Fruit fly (Drosophila melanogaster): ENCODE measurements around the gene mus201.
A peak's percentile ranks its signal among the peaks of the same experiment; 100 is the strongest.

Gene mus201

dm6 chr2L:8449358-8449757 lies 11.4 kb downstream of the mus201 start, which contains the start of gene Aasdh:
Gene Aasdh (minus strand): TSS chr2L:8449576.
- TF ChIP-seq CG5204 (GFP tag; optimal IDR thresholded peaks at IDR 0.05) = no peak
- no peak for TF ChIP-seq CG14711 (tag; optimal IDR thresholded peaks at IDR 0.05)
- no peak for TF ChIP-seq tj (GFP tag; optimal IDR thresholded peaks at IDR 0.05)
- TF ChIP-seq CG33017 (tag; optimal IDR thresholded peaks at IDR 0.05) = no peak
- no peak for TF ChIP-seq Mnt (GFP tag; optimal IDR thresholded peaks at IDR 0.05)

dm6 chr2L:8451497-8451896 lies 13.5 kb downstream of the mus201 start:
- TF ChIP-seq cic (GFP tag; optimal IDR thresholded peaks at IDR 0.05) (peak; percentile 41), kay (GFP tag; ENCODE audit: borderline replicate concordance) (peak; percentile 83), ovo (GFP tag; optimal IDR thresholded peaks at IDR 0.05) (no peak)

dm6 chr2L:8461782-8462453 lies 23.9 kb downstream of the mus201 start:
- TF ChIP-seq CG12768 (GFP tag; optimal IDR thresholded peaks at IDR 0.05) (no peak), toe (GFP tag; optimal IDR thresholded peaks at IDR 0.05) (no peak), CG7101 (tag; optimal IDR thresholded peaks at IDR 0.05) (peak; percentile 18), kay (GFP tag; ENCODE audit: borderline replicate concordance) (no peak), Mnt (GFP tag; optimal IDR thresholded peaks at IDR 0.05) (peak; percentile 32), Hr96 (GFP tag; optimal IDR thresholded peaks at IDR 0.05) (no peak), CG11617 (GFP tag; optimal IDR thresholded peaks at IDR 0.05) (peak; percentile 4)

dm6 chr2L:8463144-8464106 lies 25.5 kb downstream of the mus201 start, which contains the start of gene Agpat2:
Gene Agpat2 (minus strand): TSS chr2L:8463994.
- TF ChIP-seq CG12768 (GFP tag; optimal IDR thresholded peaks at IDR 0.05) (no peak), Hr96 (GFP tag; optimal IDR thresholded peaks at IDR 0.05) (no peak), CG7101 (tag; optimal IDR thresholded peaks at IDR 0.05) (no peak), toe (GFP tag; optimal IDR thresholded peaks at IDR 0.05) (no peak), Mnt (GFP tag; optimal IDR thresholded peaks at IDR 0.05) (no peak), cnc (optimal IDR thresholded peaks at IDR 0.05) (no peak), CG33017 (tag; optimal IDR thresholded peaks at IDR 0.05) (no peak), CG14711 (tag; optimal IDR thresholded peaks at IDR 0.05) (peak; percentile 30), kay (GFP tag; ENCODE audit: borderline replicate concordance) (peak; percentile 82), Crg-1 (GFP tag; optimal IDR thresholded peaks at IDR 0.05) (no peak), CG1620 (GFP tag; optimal IDR thresholded peaks at IDR 0.05) (no peak), CG11617 (GFP tag; optimal IDR thresholded peaks at IDR 0.05) (no peak), ovo (GFP tag; optimal IDR thresholded peaks at IDR 0.05) (no peak), pad (GFP tag; optimal IDR thresholded peaks at IDR 0.05) (no peak), Clk (GFP tag; optimal IDR thresholded peaks at IDR 0.05) (no peak), cic (GFP tag; optimal IDR thresholded peaks at IDR 0.05) (peak; percentile 65), CG5204 (GFP tag; optimal IDR thresholded peaks at IDR 0.05) (no peak), tj (GFP tag; optimal IDR thresholded peaks at IDR 0.05) (no peak), CG7045 (GFP tag; optimal IDR thresholded peaks at IDR 0.05) (no peak), bab1 (GFP tag; optimal IDR thresholded peaks at IDR 0.05) (no peak)

dm6 chr2L:8464107-8464582 lies 26.2 kb downstream of the mus201 start, which contains the start of gene prg:
Gene prg (plus strand): TSS chr2L:8464488.
- TF ChIP-seq CG33017 (tag; optimal IDR thresholded peaks at IDR 0.05) (peak; percentile 58), CG12768 (GFP tag; optimal IDR thresholded peaks at IDR 0.05) (peak; percentile 67), Mnt (GFP tag; optimal IDR thresholded peaks at IDR 0.05) (peak; percentile 21), toe (GFP tag; optimal IDR thresholded peaks at IDR 0.05) (peak; percentile 76), CG7101 (tag; optimal IDR thresholded peaks at IDR 0.05) (peak; percentile 64), CG1620 (GFP tag; optimal IDR thresholded peaks at IDR 0.05) (peak; percentile 41), cnc (optimal IDR thresholded peaks at IDR 0.05) (no peak), Hr96 (GFP tag; optimal IDR thresholded peaks at IDR 0.05) (peak; percentile 68), CG11617 (GFP tag; optimal IDR thresholded peaks at IDR 0.05) (peak; percentile 71), tj (GFP tag; optimal IDR thresholded peaks at IDR 0.05) (peak; percentile 29), CG14711 (tag; optimal IDR thresholded peaks at IDR 0.05) (peak; percentile 56), bab1 (GFP tag; optimal IDR thresholded peaks at IDR 0.05) (peak; percentile 75), ovo (GFP tag; optimal IDR thresholded peaks at IDR 0.05) (no peak), Crg-1 (GFP tag; optimal IDR thresholded peaks at IDR 0.05) (no peak), CG5204 (GFP tag; optimal IDR thresholded peaks at IDR 0.05) (no peak), CG7045 (GFP tag; optimal IDR thresholded peaks at IDR 0.05) (peak; percentile 76), cic (GFP tag; optimal IDR thresholded peaks at IDR 0.05) (peak; percentile 49), kay (GFP tag; ENCODE audit: borderline replicate concordance) (peak; percentile 93), pad (GFP tag; optimal IDR thresholded peaks at IDR 0.05) (peak; percentile 37), Clk (GFP tag; optimal IDR thresholded peaks at IDR 0.05) (peak; percentile 38)

dm6 chr2L:8466643-8467042 lies 28.7 kb downstream of the mus201 start, which contains the start of gene dachs:
Gene dachs (plus strand): TSS chr2L:8466817.
- TF ChIP-seq ovo (GFP tag; optimal IDR thresholded peaks at IDR 0.05) = no peak
- no peak for TF ChIP-seq cnc (optimal IDR thresholded peaks at IDR 0.05)
- TF ChIP-seq toe (GFP tag; optimal IDR thresholded peaks at IDR 0.05) = no peak
- TF ChIP-seq CG33017 (tag; optimal IDR thresholded peaks at IDR 0.05) = no peak
- no peak for TF ChIP-seq CG7045 (GFP tag; optimal IDR thresholded peaks at IDR 0.05)
- TF ChIP-seq pad (GFP tag; optimal IDR thresholded peaks at IDR 0.05) = no peak
- no peak for TF ChIP-seq CG11617 (GFP tag; optimal IDR thresholded peaks at IDR 0.05)
- no peak for TF ChIP-seq Clk (GFP tag; optimal IDR thresholded peaks at IDR 0.05)
- no peak for TF ChIP-seq CG14711 (tag; optimal IDR thresholded peaks at IDR 0.05)
- no peak for TF ChIP-seq tj (GFP tag; optimal IDR thresholded peaks at IDR 0.05)
- no peak for TF ChIP-seq bab1 (GFP tag; optimal IDR thresholded peaks at IDR 0.05)
- no peak for TF ChIP-seq Hr96 (GFP tag; optimal IDR thresholded peaks at IDR 0.05)
- TF ChIP-seq Crg-1 (GFP tag; optimal IDR thresholded peaks at IDR 0.05) = no peak
- TF ChIP-seq CG5204 (GFP tag; optimal IDR thresholded peaks at IDR 0.05) = no peak
